Fruit fly (Drosophila melanogaster) S2 (cell line): ENCODE measurements around the gene CG6254.

Experiments used
- CG8478 ChIP-seq: fragments of >200 bp; optimal IDR thresholded peaks from 2 replicates; lab custom pipeline; 2018
- CTCF ChIP-seq, 2 experiments: fragments of >200 bp; optimal IDR thresholded peaks; 2 replicates each; lab custom pipeline; 2018

CG6254 gene

dm6 chr3R:10161163-10161562 is at the start of gene CG6254:
Gene CG6254, minus strand, starts transcription at chr3R:10161331.
- TF ChIP-seq CG8478 (lab: Kevin White, UChicago) (no peak), CTCF (optimal IDR thresholded peaks at IDR 0.05; lab: Kevin White, UChicago) (peak; percentile 7 to 20)

dm6 chr3R:10206740-10207139 is 45.6 kb upstream of the CG6254 start:
- TF ChIP-seq CG8478 (lab: Kevin White, UChicago): no peak
- TF ChIP-seq CTCF (optimal IDR thresholded peaks at IDR 0.05; lab: Kevin White, UChicago): no peak

- TF ChIP-seq CG8478 (lab: Kevin White, UChicago) (no peak), CTCF (optimal IDR thresholded peaks at IDR 0.05; lab: Kevin White, UChicago) (peak; percentile 87 to 91)
Observed at dm6 chr3R:10203554-10203953, 42.4 kb upstream of the CG6254 start.

- TF ChIP-seq CTCF (optimal IDR thresholded peaks at IDR 0.05; lab: Kevin White, UChicago): no peak
- TF ChIP-seq CG8478 (lab: Kevin White, UChicago): no peak
Observed at dm6 chr3R:10190084-10190782, 29.1 kb upstream of the CG6254 start, which contains the start of gene Syn. Gene Syn, plus strand, starts transcription at chr3R:10190689.

- TF ChIP-seq CG8478 (lab: Kevin White, UChicago) (no peak), CTCF (optimal IDR thresholded peaks at IDR 0.05; lab: Kevin White, UChicago) (no peak)
Observed at dm6 chr3R:10189520-10189919, 28.4 kb upstream of the CG6254 start, which contains the start of gene CG12814. Gene CG12814, minus strand, starts transcription at chr3R:10189603.

- TF ChIP-seq CG8478 (lab: Kevin White, UChicago) (no peak), CTCF (optimal IDR thresholded peaks at IDR 0.05; lab: Kevin White, UChicago) (no peak)
Observed at dm6 chr3R:10185986-10186385, 24.9 kb upstream of the CG6254 start.

dm6 chr3R:10176927-10177511 is 15.9 kb upstream of the CG6254 start:
- TF ChIP-seq CTCF (optimal IDR thresholded peaks at IDR 0.05; lab: Kevin White, UChicago) (no peak), CG8478 (lab: Kevin White, UChicago) (no peak)

DNA sequence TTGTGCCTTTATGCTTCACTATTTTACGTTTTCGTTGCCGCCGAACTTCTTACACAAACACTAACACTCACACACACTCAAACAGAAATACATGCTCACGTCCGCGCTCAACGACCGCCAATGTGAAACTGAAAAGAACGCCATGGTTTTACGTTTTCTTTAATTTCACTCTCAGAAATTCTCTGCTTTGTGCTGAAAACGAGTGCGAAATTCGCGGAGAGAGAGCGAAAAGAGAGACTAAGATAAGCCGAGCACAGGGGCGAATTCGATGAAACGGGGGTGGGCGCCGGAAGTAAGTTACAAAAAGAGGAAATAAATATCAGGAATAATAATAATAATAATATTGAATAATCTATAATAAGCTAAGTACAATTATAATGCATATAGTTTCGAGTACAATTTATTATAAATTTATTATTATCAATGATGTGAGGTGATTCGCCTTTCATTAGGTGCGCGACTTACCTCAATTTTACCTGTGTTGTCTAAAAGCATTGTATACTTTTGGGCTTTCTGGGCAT is 9.3 kb upstream of the CG6254 start, which contains the start of gene Best1:
TSS of gene Best1 (minus strand) at position 132 of the 521 bp plus-strand sequence.
- TF ChIP-seq CTCF (optimal IDR thresholded peaks at IDR 0.05; lab: Kevin White, UChicago): no peak
- TF ChIP-seq CG8478 (lab: Kevin White, UChicago): no peak

dm6 chr3R:10169124-10169766 is 8.1 kb upstream of the CG6254 start:
- TF ChIP-seq CTCF (optimal IDR thresholded peaks at IDR 0.05; lab: Kevin White, UChicago) (no peak), CG8478 (lab: Kevin White, UChicago) (no peak)

- TF ChIP-seq CG8478 (lab: Kevin White, UChicago) (no peak), CTCF (optimal IDR thresholded peaks at IDR 0.05; lab: Kevin White, UChicago) (no peak)
Observed at dm6 chr3R:10168483-10169064, 7.4 kb upstream of the CG6254 start.

dm6 chr3R:10167280-10167679 is 6.1 kb upstream of the CG6254 start:
- TF ChIP-seq CTCF (optimal IDR thresholded peaks at IDR 0.05; lab: Kevin White, UChicago) (no peak), CG8478 (lab: Kevin White, UChicago) (no peak)

- TF ChIP-seq CTCF (optimal IDR thresholded peaks at IDR 0.05; lab: Kevin White, UChicago): no peak
- no peak for TF ChIP-seq CG8478 (lab: Kevin White, UChicago)
Observed at dm6 chr3R:10166334-10166733, 5.2 kb upstream of the CG6254 start.

dm6 chr3R:10153957-10154685 is 7.0 kb downstream of the CG6254 start:
- no peak for TF ChIP-seq CTCF (optimal IDR thresholded peaks at IDR 0.05; lab: Kevin White, UChicago)
- no peak for TF ChIP-seq CG8478 (lab: Kevin White, UChicago)
